Worm (Caenorhabditis elegans): ENCODE measurements around the gene cal-5.
A peak's percentile ranks its signal among the peaks of the same experiment; 100 is the strongest.

cal-5 gene

ce11 chrX:5063750-5064652 lies 13.8 kb downstream of the cal-5 start, which contains the start of gene C24H10.2 (continued):
- TF ChIP-seq ceh-16 (tag; optimal IDR thresholded peaks at IDR 0.05) = no peak
- TF ChIP-seq ceh-82 (tag; optimal IDR thresholded peaks at IDR 0.05) = no peak

ce11 chrX:5061763-5062162 lies 16.0 kb downstream of the cal-5 start:
- TF ChIP-seq ztf-4 (tag; optimal IDR thresholded peaks at IDR 0.05) (no peak), unc-55 (GFP tag; optimal IDR thresholded peaks at IDR 0.05) (no peak), nhr-77 (tag; optimal IDR thresholded peaks at IDR 0.05) (no peak), lin-13 (GFP tag; optimal IDR thresholded peaks at IDR 0.05) (no peak), ceh-16 (tag; optimal IDR thresholded peaks at IDR 0.05) (peak; percentile 43), sem-4 (tag; optimal IDR thresholded peaks at IDR 0.05) (no peak), unc-39 (tag; optimal IDR thresholded peaks at IDR 0.05) (no peak), ZK546.5 (tag; optimal IDR thresholded peaks at IDR 0.05) (no peak), unc-62 (GFP tag; optimal IDR thresholded peaks at IDR 0.05) (no peak), elt-1 (tag; optimal IDR thresholded peaks at IDR 0.05) (peak; percentile 82), F13H6.1 (tag; optimal IDR thresholded peaks at IDR 0.05) (no peak), lin-11 (tag; optimal IDR thresholded peaks at IDR 0.05) (no peak), blmp-1 (tag; optimal IDR thresholded peaks at IDR 0.05; ENCODE audit: insufficient read depth) (no peak), zag-1 (tag; optimal IDR thresholded peaks at IDR 0.05) (no peak), nhr-11 (tag; optimal IDR thresholded peaks at IDR 0.05) (no peak), skn-1 (tag; optimal IDR thresholded peaks at IDR 0.05) (no peak), ztf-1 (GFP tag; conservative IDR thresholded peaks at IDR 0.05) (no peak), sma-9 (GFP tag; optimal IDR thresholded peaks at IDR 0.05) (peak; percentile 36), sma-9 (tag; optimal IDR thresholded peaks at IDR 0.05) (no peak), gmeb-1 (tag; optimal IDR thresholded peaks at IDR 0.05) (no peak)

- no peak for TF ChIP-seq sma-9 (GFP tag; optimal IDR thresholded peaks at IDR 0.05)
- no peak for TF ChIP-seq sma-9 (tag; optimal IDR thresholded peaks at IDR 0.05)
- TF ChIP-seq nhr-129 (tag; optimal IDR thresholded peaks at IDR 0.05) = no peak
- no peak for TF ChIP-seq nhr-21 (tag; optimal IDR thresholded peaks at IDR 0.05)
- TF ChIP-seq ztf-11 (tag; optimal IDR thresholded peaks at IDR 0.05) = no peak
Observed at ce11 chrX:5060756-5061155, 17.0 kb downstream of the cal-5 start, which contains the start of gene C24H10.3. TSS of gene C24H10.3 (plus strand) at chrX:5061056.

- TF ChIP-seq nhr-237 (tag; optimal IDR thresholded peaks at IDR 0.05) (no peak), C34F6.9 (tag; optimal IDR thresholded peaks at IDR 0.05) (no peak), fos-1 (tag; optimal IDR thresholded peaks at IDR 0.05) (no peak), ztf-1 (GFP tag; conservative IDR thresholded peaks at IDR 0.05) (no peak), nhr-6 (tag; optimal IDR thresholded peaks at IDR 0.05) (no peak), gmeb-1 (tag; optimal IDR thresholded peaks at IDR 0.05) (no peak), sma-9 (GFP tag; optimal IDR thresholded peaks at IDR 0.05) (no peak), sma-9 (tag; optimal IDR thresholded peaks at IDR 0.05) (no peak), lsy-2 (tag; optimal IDR thresholded peaks at IDR 0.05) (no peak), blmp-1 (tag; optimal IDR thresholded peaks at IDR 0.05; ENCODE audit: insufficient read depth) (no peak), sma-3 (GFP tag; optimal IDR thresholded peaks at IDR 0.05) (no peak), sem-4 (tag; optimal IDR thresholded peaks at IDR 0.05) (no peak), lin-11 (tag; optimal IDR thresholded peaks at IDR 0.05) (no peak), dmd-4 (tag; optimal IDR thresholded peaks at IDR 0.05) (no peak), zag-1 (tag; optimal IDR thresholded peaks at IDR 0.05) (no peak), ztf-4 (tag; optimal IDR thresholded peaks at IDR 0.05) (no peak), lin-39 (tag; optimal IDR thresholded peaks at IDR 0.05) (no peak), nhr-11 (tag; optimal IDR thresholded peaks at IDR 0.05) (no peak), egl-27 (tag; optimal IDR thresholded peaks at IDR 0.05) (no peak), unc-55 (GFP tag; optimal IDR thresholded peaks at IDR 0.05) (no peak), nhr-23 (tag; optimal IDR thresholded peaks at IDR 0.05) (no peak)
Observed at ce11 chrX:5059163-5059562, 18.6 kb downstream of the cal-5 start, which contains the start of gene C24H10.4. TSS of gene C24H10.4 (minus strand) at chrX:5059263.

ce11 chrX:5043887-5044286 lies 33.9 kb downstream of the cal-5 start, which contains the start of gene Y64H9A.2:
TSS of gene Y64H9A.2 (plus strand) at chrX:5043976.
- TF ChIP-seq ztf-11 (tag; optimal IDR thresholded peaks at IDR 0.05) (no peak), snpc-4 (tag; optimal IDR thresholded peaks at IDR 0.05) (no peak), fos-1 (tag; optimal IDR thresholded peaks at IDR 0.05) (no peak), nhr-77 (tag; optimal IDR thresholded peaks at IDR 0.05) (no peak), nhr-12 (tag; optimal IDR thresholded peaks at IDR 0.05) (no peak), crh-2 (tag; optimal IDR thresholded peaks at IDR 0.05) (no peak), sma-3 (GFP tag; optimal IDR thresholded peaks at IDR 0.05) (no peak), R02D3.7 (tag; optimal IDR thresholded peaks at IDR 0.05) (no peak), mdl-1 (tag; optimal IDR thresholded peaks at IDR 0.05) (no peak), blmp-1 (tag; optimal IDR thresholded peaks at IDR 0.05; ENCODE audit: insufficient read depth) (no peak), lin-39 (tag; optimal IDR thresholded peaks at IDR 0.05) (no peak), ceh-82 (tag; optimal IDR thresholded peaks at IDR 0.05) (no peak), zag-1 (tag; optimal IDR thresholded peaks at IDR 0.05) (no peak)
